Worm (Caenorhabditis elegans): ENCODE measurements around the gene spig-3.

The spig-3 gene

ce11 chrV:14336655-14337054 is 37.2 kb upstream of the spig-3 start, which contains the start of gene srm-6:
Gene srm-6, plus strand, starts transcription at chrV:14336955.
- TF ChIP-seq egl-27 (tag; optimal IDR thresholded peaks at IDR 0.05): no peak
- TF ChIP-seq F37D6.2 (tag; optimal IDR thresholded peaks at IDR 0.05): no peak
- no peak for TF ChIP-seq ceh-44 (GFP tag; IDR thresholded peaks at IDR 0.05)
- TF ChIP-seq mdt-29 (GFP tag; IDR thresholded peaks at IDR 0.05): no peak
- TF ChIP-seq zag-1 (tag; optimal IDR thresholded peaks at IDR 0.05): no peak
- no peak for TF ChIP-seq lin-15B (tag; optimal IDR thresholded peaks at IDR 0.05)
- no peak for TF ChIP-seq lim-7 (GFP tag; IDR thresholded peaks at IDR 0.05)
- TF ChIP-seq R02D3.7 (tag; optimal IDR thresholded peaks at IDR 0.05): no peak
- TF ChIP-seq ztf-11 (tag; optimal IDR thresholded peaks at IDR 0.05): no peak
- no peak for TF ChIP-seq vab-7 (GFP tag; IDR thresholded peaks at IDR 0.05)
- no peak for TF ChIP-seq fkh-10 (GFP tag; optimal IDR thresholded peaks at IDR 0.05)
- TF ChIP-seq F44E2.7 (GFP tag; IDR thresholded peaks at IDR 0.05): no peak
- no peak for TF ChIP-seq ceh-28 (tag; optimal IDR thresholded peaks at IDR 0.05)

- TF ChIP-seq hlh-11 (tag; optimal IDR thresholded peaks at IDR 0.05) (no peak), Y48G9A.11 (GFP tag; IDR thresholded peaks at IDR 0.05) (no peak), egl-27 (tag; optimal IDR thresholded peaks at IDR 0.05) (no peak), Y105C5A.15 (GFP tag; IDR thresholded peaks at IDR 0.05) (no peak), lin-39 (tag; optimal IDR thresholded peaks at IDR 0.05) (no peak), ztf-11 (tag; optimal IDR thresholded peaks at IDR 0.05) (no peak), dpl-1 (GFP tag; optimal IDR thresholded peaks at IDR 0.05) (no peak), hif-1 (tag; optimal IDR thresholded peaks at IDR 0.05) (no peak), F37D6.2 (tag; optimal IDR thresholded peaks at IDR 0.05) (no peak), aly-2 (tag; optimal IDR thresholded peaks at IDR 0.05) (no peak), F49E8.2 (tag; optimal IDR thresholded peaks at IDR 0.05; ENCODE audit: borderline replicate concordance) (no peak), D1046.2 (GFP tag; IDR thresholded peaks at IDR 0.05) (no peak), cey-2 (tag; optimal IDR thresholded peaks at IDR 0.05; ENCODE audit: borderline replicate concordance, insufficient read depth) (no peak), T26A8.4 (GFP tag; IDR thresholded peaks at IDR 0.05) (no peak)
These were observed 35.4 kb upstream of the spig-3 start, which contains the start of gene srm-5 for ce11 chrV:14334901-14335300. Gene srm-5, plus strand, starts transcription at chrV:14335201.

ce11 chrV:14333116-14333515 is 33.6 kb upstream of the spig-3 start, which contains the start of gene srm-4:
Gene srm-4, plus strand, starts transcription at chrV:14333416.
- TF ChIP-seq php-3 (GFP tag; IDR thresholded peaks at IDR 0.05): no peak
- TF ChIP-seq ceh-20 (GFP tag; IDR thresholded peaks at IDR 0.05): no peak
- no peak for TF ChIP-seq spr-3 (GFP tag; optimal IDR thresholded peaks at IDR 0.05)
- TF ChIP-seq egl-43 (GFP tag; IDR thresholded peaks at IDR 0.05): no peak
- no peak for TF ChIP-seq mxl-2 (GFP tag; conservative IDR thresholded peaks at IDR 0.05)
- no peak for TF ChIP-seq dmd-6 (GFP tag; IDR thresholded peaks at IDR 0.05)
- no peak for TF ChIP-seq hif-1 (tag; optimal IDR thresholded peaks at IDR 0.05)
- no peak for TF ChIP-seq fkh-10 (GFP tag; optimal IDR thresholded peaks at IDR 0.05)
- no peak for TF ChIP-seq unc-130 (GFP tag; optimal IDR thresholded peaks at IDR 0.05)
- no peak for TF ChIP-seq ceh-62 (tag; optimal IDR thresholded peaks at IDR 0.05)
- no peak for TF ChIP-seq lin-1 (GFP tag; IDR thresholded peaks at IDR 0.05)
- no peak for TF ChIP-seq gei-8 (GFP tag; optimal IDR thresholded peaks at IDR 0.05)
- no peak for TF ChIP-seq tra-1 (GFP tag; IDR thresholded peaks at IDR 0.05)
- TF ChIP-seq F44E2.7 (GFP tag; IDR thresholded peaks at IDR 0.05): no peak

- TF ChIP-seq spr-1 (tag; optimal IDR thresholded peaks at IDR 0.05) (no peak), lin-13 (GFP tag; optimal IDR thresholded peaks at IDR 0.05) (no peak), F26F4.8 (GFP tag; conservative IDR thresholded peaks at IDR 0.05) (no peak), nhr-28 (tag; optimal IDR thresholded peaks at IDR 0.05) (no peak), mdl-1 (tag; optimal IDR thresholded peaks at IDR 0.05) (peak in 1 of 2 experiments; percentile 13)
These were observed 32.0 kb upstream of the spig-3 start, which contains the start of gene F47B8.8 for ce11 chrV:14331477-14331876. Gene F47B8.8, plus strand, starts transcription at chrV:14331733.
